Fruit fly (Drosophila melanogaster) ovary, adult (tissue): ENCODE data around the gene shop.
A peak's percentile ranks its signal among the peaks of the same experiment; 100 is the strongest.

Experiments
- CG17801 ChIP-seq: fragments of 200-800 bp; optimal IDR thresholded peaks from 2 replicates; lab custom pipeline; 2019; ENCODE audit warnings: missing biosample characterization, mild to moderate bottlenecking, missing genetic modification characterization, moderate library complexity; ENCODE audit not compliant: partially characterized antibody

The shop gene

dm6 chrX:18848338-18849021 lies at the start of gene shop:
TSS of gene shop (minus strand) at chrX:18848566.
- peak; percentile 59 for TF ChIP-seq CG17801 (GFP tag; lab: Kevin White, UChicago)

- no peak for TF ChIP-seq CG17801 (GFP tag; lab: Kevin White, UChicago)
Observed at dm6 chrX:18897906-18898305, 49.5 kb upstream of the shop start.

DNA sequence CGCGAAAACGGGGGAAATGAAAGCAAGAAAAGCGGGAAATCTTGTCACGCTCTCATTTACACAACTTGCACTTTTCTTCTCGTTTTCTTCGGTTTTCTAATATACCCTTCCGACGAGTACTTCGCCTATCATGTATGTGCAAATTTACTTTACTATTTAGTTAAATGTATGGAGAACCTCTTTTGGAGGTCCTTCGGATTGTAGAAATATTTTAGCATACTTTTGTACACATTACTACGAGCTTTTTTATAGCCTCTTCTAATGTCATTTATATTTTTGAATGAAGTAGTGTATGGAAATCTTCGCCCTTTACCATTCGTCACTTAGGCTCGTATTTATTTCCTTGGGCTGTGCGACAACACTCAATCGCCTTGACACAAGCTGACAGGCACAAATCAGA lies 48.9 kb upstream of the shop start:
- TF ChIP-seq CG17801 (GFP tag; lab: Kevin White, UChicago), result no peak

- no peak for TF ChIP-seq CG17801 (GFP tag; lab: Kevin White, UChicago)
Observed at dm6 chrX:18894146-18894545, 45.8 kb upstream of the shop start, which contains the start of gene SdhBL. TSS of gene SdhBL (plus strand) at chrX:18894446.

DNA sequence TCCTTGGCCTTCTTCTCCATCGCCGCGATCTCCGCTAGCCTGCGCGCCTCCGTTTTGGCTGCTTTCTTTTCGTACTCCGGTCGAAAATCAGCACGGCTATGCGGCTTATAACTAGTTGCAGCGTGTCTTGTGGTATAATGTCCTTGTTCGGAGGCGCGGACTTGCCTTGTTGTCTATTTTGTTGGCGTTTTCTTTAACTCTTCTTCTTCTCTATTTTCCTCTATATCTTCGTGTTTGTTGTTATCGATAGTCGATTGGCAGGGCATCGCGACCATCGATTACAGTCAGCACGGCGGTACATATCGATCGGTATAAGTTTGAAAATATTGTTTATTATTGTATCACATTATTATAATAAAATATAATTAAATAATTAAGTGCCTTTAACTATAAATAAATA lies 45.1 kb upstream of the shop start, which contains the start of gene Flacc:
TSS of gene Flacc (minus strand) at position 204 of the 400 bp plus-strand sequence.
- peak; percentile 7 for TF ChIP-seq CG17801 (GFP tag; lab: Kevin White, UChicago)

DNA sequence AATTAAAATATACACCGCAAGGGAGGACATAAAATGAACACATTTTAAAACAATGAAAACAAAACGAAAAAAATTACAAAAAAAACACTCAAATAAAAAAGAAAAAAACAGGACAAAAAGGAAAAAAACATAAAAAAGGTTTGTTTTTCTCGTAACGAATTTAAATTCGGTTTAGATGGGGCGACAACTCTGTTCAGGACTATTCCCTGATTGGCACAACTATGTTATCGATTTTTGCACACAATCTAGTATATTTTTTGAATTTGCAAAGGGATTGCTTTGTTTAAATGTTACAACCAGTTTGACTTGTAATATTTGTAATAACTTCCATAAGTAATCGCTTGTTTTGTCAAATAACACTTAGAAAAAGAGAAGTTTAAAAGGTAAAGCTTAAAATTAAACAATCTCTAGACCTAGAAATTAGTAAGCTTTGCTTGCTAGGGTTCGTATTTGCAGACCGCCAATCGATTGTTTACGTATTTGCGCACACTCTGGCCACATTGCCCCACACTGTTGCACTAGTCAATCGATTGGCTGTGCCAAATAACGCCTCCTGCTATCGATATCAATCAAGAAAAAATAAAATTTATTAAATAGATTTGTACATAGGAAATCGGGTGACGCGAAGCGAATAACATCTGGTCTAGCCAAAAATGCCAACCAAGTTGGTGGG lies 35.8 kb upstream of the shop start, which contains the start of gene CG7332:
TSS of gene CG7332 (plus strand) at position 515 of the 673 bp plus-strand sequence.
- TF ChIP-seq CG17801 (GFP tag; lab: Kevin White, UChicago), result no peak

DNA sequence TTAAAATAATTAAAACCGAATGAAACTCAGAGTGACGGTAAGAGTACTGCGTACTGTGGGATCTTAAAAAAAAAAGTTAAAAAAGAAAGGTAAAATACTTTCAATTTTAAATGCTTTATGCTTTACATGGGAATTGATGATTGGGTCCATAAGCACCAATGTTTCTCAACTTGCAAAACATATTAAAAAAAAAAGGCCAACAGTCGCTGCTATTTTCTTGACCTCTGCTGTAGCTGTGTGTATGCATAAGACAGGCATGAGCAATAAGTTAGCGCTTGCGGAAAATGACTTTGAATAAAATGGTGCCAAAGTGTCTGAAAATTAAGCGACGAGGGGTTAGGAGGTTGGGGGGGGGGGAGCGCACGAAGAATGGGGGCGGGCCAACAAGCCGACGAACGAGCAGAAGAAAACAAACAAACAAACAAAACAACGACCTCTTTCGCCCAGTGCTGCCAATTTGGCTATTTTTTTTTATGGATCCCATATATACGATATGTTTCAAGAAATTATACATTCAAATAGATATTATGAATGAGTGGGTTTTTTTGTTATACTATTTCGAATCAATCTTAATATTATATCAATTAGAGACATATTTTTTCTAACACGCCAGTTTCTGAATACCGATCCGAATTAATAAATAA lies 21.2 kb upstream of the shop start:
- no peak for TF ChIP-seq CG17801 (GFP tag; lab: Kevin White, UChicago)

dm6 chrX:18868142-18868541 lies 19.8 kb upstream of the shop start:
- TF ChIP-seq CG17801 (GFP tag; lab: Kevin White, UChicago), result no peak

dm6 chrX:18866289-18866832 lies 18.0 kb upstream of the shop start:
- no peak for TF ChIP-seq CG17801 (GFP tag; lab: Kevin White, UChicago)

dm6 chrX:18864483-18865358 lies 16.4 kb upstream of the shop start:
- no peak for TF ChIP-seq CG17801 (GFP tag; lab: Kevin White, UChicago)

- TF ChIP-seq CG17801 (GFP tag; lab: Kevin White, UChicago), result peak; percentile 56
Observed at dm6 chrX:18863748-18864482, 15.5 kb upstream of the shop start, which contains the start of the genes CG7326 and Dora. TSS of gene CG7326 (minus strand) at chrX:18863776. TSS of gene Dora (plus strand) at chrX:18863950.

dm6 chrX:18860074-18860473 lies 11.7 kb upstream of the shop start, which contains the start of gene CG32544:
TSS of gene CG32544 (plus strand) at chrX:18860284.
- TF ChIP-seq CG17801 (GFP tag; lab: Kevin White, UChicago), result no peak

DNA sequence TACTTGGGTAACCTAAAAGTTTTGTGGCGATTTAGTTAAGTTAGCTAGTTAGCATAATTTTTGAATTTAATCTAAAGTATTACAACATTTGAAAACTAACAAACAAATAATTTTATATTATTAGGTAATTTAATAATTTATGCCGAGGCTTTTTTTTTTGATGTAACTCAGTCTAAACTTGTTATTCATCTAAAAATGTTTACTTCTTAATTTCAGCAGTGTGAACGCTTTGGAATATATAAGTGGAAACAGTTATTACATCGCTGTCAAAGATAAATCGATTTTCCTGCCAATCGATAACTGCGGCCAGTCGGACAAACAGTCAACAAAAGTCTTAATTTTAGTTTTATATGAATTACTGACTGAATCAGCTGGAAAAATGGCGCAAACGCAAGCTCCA lies 9.6 kb upstream of the shop start, which contains the start of gene Usp39:
TSS of gene Usp39 (plus strand) at position 288 of the 400 bp plus-strand sequence.
- TF ChIP-seq CG17801 (GFP tag; lab: Kevin White, UChicago), result no peak
